Worm (Caenorhabditis elegans) whole organism, midembryonic: ENCODE results near the gene ttbk-5.

Experiments used
- T22C8.4 ChIP-seq: fragments of 200-800 bp; sonication (Bioruptor generic); IDR thresholded peaks from 2 replicates; pipeline ENCODE4 v1.3.6; 2022; ENCODE audit warnings: missing genetic modification characterization, missing compliant biosample characterization
- flt-1 ChIP-seq: fragments of 200-800 bp; sonication (Bioruptor generic); IDR thresholded peaks from 2 replicates; pipeline ENCODE4 v1.3.6; 2022; ENCODE audit warnings: missing genetic modification characterization, missing compliant biosample characterization
- klf-2 ChIP-seq: fragments of 200-800 bp; sonication (Bioruptor generic); conservative IDR thresholded peaks from 2 replicates; pipeline ENCODE4 v1.3.6; 2022; ENCODE audit warnings: missing genetic modification reagents, missing genetic modification characterization, missing compliant biosample characterization
- med-1 ChIP-seq: sonication (generic microtip); optimal IDR thresholded peaks from 2 replicates; lab custom pipeline; 2017; ENCODE audit warnings: missing genetic modification characterization, mild to moderate bottlenecking, missing compliant biosample characterization, antibody characterized with exemption, missing genetic modification reagents; ENCODE audit not compliant: insufficient read depth
- ref-1 ChIP-seq: fragments of 200-800 bp; sonication (Bioruptor generic); conservative IDR thresholded peaks from 2 replicates; pipeline ENCODE4 v1.3.6; 2022; ENCODE audit warnings: missing genetic modification reagents, missing genetic modification characterization, missing compliant biosample characterization
- ztf-23 ChIP-seq: fragments of 200-800 bp; sonication (Bioruptor generic); IDR thresholded peaks from 2 replicates; pipeline ENCODE4 v1.3.6; 2022; ENCODE audit warnings: missing genetic modification reagents, missing genetic modification characterization, missing compliant biosample characterization
- ztf-29 ChIP-seq: fragments of 200-800 bp; sonication (Bioruptor generic); IDR thresholded peaks from 2 replicates; pipeline ENCODE4 v1.3.6; 2022; ENCODE audit warnings: missing genetic modification reagents, missing genetic modification characterization, missing compliant biosample characterization

DNA sequence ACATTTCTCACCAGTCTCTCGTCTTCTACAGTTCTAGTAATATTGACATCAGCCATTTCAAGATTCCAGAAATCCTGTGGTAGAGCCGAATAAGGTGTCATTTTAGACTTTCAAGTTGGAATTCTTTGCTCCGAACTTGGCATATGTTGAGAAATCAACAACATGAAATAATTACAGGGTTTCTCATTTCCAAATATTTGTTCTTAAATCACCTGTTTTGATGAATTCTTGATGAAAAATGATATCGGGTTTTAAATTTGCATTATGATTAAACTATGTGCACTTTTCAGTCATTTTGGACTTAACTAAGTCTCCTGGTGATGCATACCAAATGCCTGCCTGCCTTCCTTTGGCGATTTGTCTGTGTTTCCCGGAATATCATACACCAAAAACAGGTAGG lies 36.9 kb upstream of the ttbk-5 start, which contains the start of gene srv-12:
- TF ChIP-seq ref-1 (GFP tag; lab: Robert Waterston, UW) (no peak), ztf-29 (GFP tag; lab: Robert Waterston, UW) (no peak), flt-1 (GFP tag; lab: Robert Waterston, UW) (no peak), ztf-23 (GFP tag; lab: Robert Waterston, UW) (no peak), med-1 (GFP tag; lab: Kevin White, UChicago) (no peak), klf-2 (GFP tag; lab: Robert Waterston, UW) (no peak), T22C8.4 (no peak)
